Fruit fly (Drosophila melanogaster) whole organism, embryonic: ENCODE results near the gene cue.

ENCODE experiments used
- ATbp ChIP-seq: fragments of 200-800 bp; sonication (Bioruptor generic); optimal IDR thresholded peaks from 2 replicates; lab custom pipeline; 2017; ENCODE audit warnings: missing biosample characterization, mild to moderate bottlenecking, missing genetic modification characterization, missing genetic modification reagents
- Atf3 ChIP-seq: fragments of 200-800 bp; sonication (Bioruptor generic); optimal IDR thresholded peaks from 3 replicates; lab custom pipeline; 2016; ENCODE audit warnings: missing biosample characterization, missing genetic modification characterization
- Bteb2 ChIP-seq: fragments of 200-800 bp; sonication (Bioruptor generic); optimal IDR thresholded peaks from 2 replicates; lab custom pipeline; 2016; ENCODE audit warnings: missing biosample characterization, missing genetic modification characterization
- CG11456 ChIP-seq: fragments of 200-800 bp; sonication (Bioruptor generic); IDR thresholded peaks from 3 replicates; pipeline ENCODE4 v1.3.6; 2022; ENCODE audit warnings: missing biosample characterization, missing genetic modification characterization
- CG13424 ChIP-seq: fragments of 200-800 bp; sonication (Bioruptor generic); optimal IDR thresholded peaks from 2 replicates; lab custom pipeline; 2019; ENCODE audit warnings: missing biosample characterization, mild to moderate bottlenecking, missing genetic modification characterization, moderate library complexity
- CG14860 ChIP-seq: fragments of 200-800 bp; sonication (Bioruptor generic); IDR thresholded peaks from 3 replicates; pipeline ENCODE4 v1.3.6; 2022; ENCODE audit warnings: missing biosample characterization, missing genetic modification characterization; ENCODE audit not compliant: partially characterized antibody
- CG15601 ChIP-seq: fragments of 200-800 bp; sonication (Bioruptor generic); optimal IDR thresholded peaks from 3 replicates; lab custom pipeline; 2019; ENCODE audit warnings: missing biosample characterization, mild to moderate bottlenecking, missing genetic modification characterization, moderate library complexity
- CG17385 ChIP-seq: fragments of 200-800 bp; sonication (Bioruptor generic); optimal IDR thresholded peaks from 3 replicates; lab custom pipeline; 2018; ENCODE audit warnings: missing biosample characterization, mild to moderate bottlenecking, missing genetic modification characterization
- CG17568 ChIP-seq: fragments of 200-800 bp; sonication (Bioruptor generic); optimal IDR thresholded peaks from 2 replicates; lab custom pipeline; 2018; ENCODE audit warnings: missing biosample characterization, mild to moderate bottlenecking, missing genetic modification characterization, moderate library complexity
- CG18619 ChIP-seq: fragments of 200-800 bp; sonication (Bioruptor generic); optimal IDR thresholded peaks from 3 replicates; lab custom pipeline; 2017; ENCODE audit warnings: missing biosample characterization, mild to moderate bottlenecking, missing genetic modification characterization
- CG2199 ChIP-seq: fragments of 200-800 bp; sonication (Bioruptor generic); IDR thresholded peaks from 3 replicates; pipeline ENCODE4 v1.3.6; 2022; ENCODE audit warnings: missing biosample characterization, missing genetic modification characterization
- CG3847 ChIP-seq: fragments of 200-800 bp; sonication (Bioruptor generic); IDR thresholded peaks from 2 replicates; pipeline ENCODE4 v1.3.6; 2022; ENCODE audit warnings: missing biosample characterization, missing genetic modification characterization
- CG4820 ChIP-seq: fragments of 200-800 bp; sonication (Bioruptor generic); optimal IDR thresholded peaks from 3 replicates; lab custom pipeline; 2016; ENCODE audit warnings: missing biosample characterization, missing genetic modification characterization
- CG6683 ChIP-seq: fragments of 200-800 bp; sonication (Bioruptor generic); optimal IDR thresholded peaks from 2 replicates; lab custom pipeline; 2017; ENCODE audit warnings: missing biosample characterization, mild to moderate bottlenecking, missing genetic modification characterization, missing genetic modification reagents
- CG6765 ChIP-seq: fragments of 200-800 bp; sonication (Bioruptor generic); optimal IDR thresholded peaks from 3 replicates; lab custom pipeline; 2017; ENCODE audit warnings: missing biosample characterization, mild to moderate bottlenecking, missing genetic modification characterization
- CG7357 ChIP-seq: fragments of 200-800 bp; sonication (Bioruptor generic); IDR thresholded peaks from 3 replicates; pipeline ENCODE4 v1.3.6; 2022; ENCODE audit warnings: missing biosample characterization, missing genetic modification characterization
- CG7745 ChIP-seq: fragments of 200-800 bp; sonication (Bioruptor generic); optimal IDR thresholded peaks from 2 replicates; lab custom pipeline; 2018; ENCODE audit warnings: missing biosample characterization, mild to moderate bottlenecking, missing genetic modification characterization, moderate library complexity
- Dll ChIP-seq: fragments of 200-800 bp; sonication (Bioruptor generic); IDR thresholded peaks from 4 replicates; pipeline ENCODE4 v1.3.6; 2022; ENCODE audit warnings: missing biosample characterization, missing genetic modification characterization; ENCODE audit not compliant: partially characterized antibody
- GATAe ChIP-seq: fragments of 200-800 bp; sonication (Bioruptor generic); conservative IDR thresholded peaks from 2 replicates; pipeline ENCODE4 v1.3.6; 2022; ENCODE audit warnings: missing biosample characterization, missing genetic modification characterization
- HLH4C ChIP-seq: fragments of 200-800 bp; sonication (Bioruptor generic); IDR thresholded peaks from 3 replicates; pipeline ENCODE4 v1.3.6; 2022; ENCODE audit warnings: missing biosample characterization, missing genetic modification characterization; ENCODE audit not compliant: partially characterized antibody
- HLHmδ ChIP-seq: fragments of 200-800 bp; sonication (Bioruptor generic); optimal IDR thresholded peaks from 2 replicates; lab custom pipeline; 2018; ENCODE audit warnings: missing biosample characterization, mild to moderate bottlenecking, missing genetic modification characterization, moderate library complexity
- Hey ChIP-seq: fragments of 200-800 bp; sonication (Bioruptor generic); optimal IDR thresholded peaks from 3 replicates; lab custom pipeline; 2018; ENCODE audit warnings: missing biosample characterization, mild to moderate bottlenecking, missing genetic modification characterization
- Kr ChIP-seq: fragments of 200-800 bp; sonication (Bioruptor generic); optimal IDR thresholded peaks from 2 replicates; lab custom pipeline; 2017; ENCODE audit warnings: missing biosample characterization, mild to moderate bottlenecking, missing genetic modification characterization
- Lhr ChIP-seq: fragments of 200-800 bp; sonication (Bioruptor generic); optimal IDR thresholded peaks from 3 replicates; lab custom pipeline; 2017; ENCODE audit warnings: mild to moderate bottlenecking, missing biosample characterization, missing genetic modification reagents, missing genetic modification characterization
- MESR4 ChIP-seq: fragments of 200-800 bp; sonication (Bioruptor generic); optimal IDR thresholded peaks from 2 replicates; lab custom pipeline; 2018; ENCODE audit warnings: missing biosample characterization, mild to moderate bottlenecking, missing genetic modification characterization, moderate library complexity
- MTF-1 ChIP-seq: fragments of 200-800 bp; sonication (Bioruptor generic); optimal IDR thresholded peaks from 2 replicates; lab custom pipeline; 2018; ENCODE audit warnings: missing biosample characterization, mild to moderate bottlenecking, missing genetic modification characterization, borderline replicate concordance
- Oli ChIP-seq: fragments of 200-800 bp; sonication (Bioruptor generic); optimal IDR thresholded peaks from 2 replicates; lab custom pipeline; 2018; ENCODE audit warnings: missing biosample characterization, mild to moderate bottlenecking, missing genetic modification characterization, moderate library complexity
- Optix ChIP-seq: fragments of 200-800 bp; sonication (Bioruptor generic); IDR thresholded peaks from 3 replicates; pipeline ENCODE4 v1.3.6; 2022; ENCODE audit warnings: missing biosample characterization, missing genetic modification characterization
- YL-1 ChIP-seq: fragments of 200-800 bp; sonication (Bioruptor generic); optimal IDR thresholded peaks from 3 replicates; lab custom pipeline; 2017; ENCODE audit warnings: missing biosample characterization, mild to moderate bottlenecking, missing genetic modification characterization
- ara ChIP-seq: fragments of 200-800 bp; sonication (Bioruptor generic); IDR thresholded peaks from 2 replicates; pipeline ENCODE4 v1.3.6; 2022; ENCODE audit warnings: missing biosample characterization, missing genetic modification characterization
- bab2 ChIP-seq: fragments of 200-800 bp; sonication (Bioruptor generic); optimal IDR thresholded peaks from 2 replicates; lab custom pipeline; 2016; ENCODE audit warnings: missing biosample characterization, missing genetic modification characterization
- btn ChIP-seq: fragments of 200-800 bp; sonication (Bioruptor generic); optimal IDR thresholded peaks from 2 replicates; lab custom pipeline; 2016; ENCODE audit warnings: missing biosample characterization, missing genetic modification characterization
- cad ChIP-seq: fragments of >200 bp; optimal IDR thresholded peaks from 2 replicates; lab custom pipeline; 2017; ENCODE audit warnings: missing biosample characterization, missing genetic modification characterization
- en ChIP-seq: fragments of 200-800 bp; sonication (Bioruptor generic); optimal IDR thresholded peaks from 2 replicates; lab custom pipeline; 2016; ENCODE audit warnings: missing biosample characterization, missing genetic modification characterization
- gcm2 ChIP-seq: fragments of 200-800 bp; sonication (Bioruptor generic); optimal IDR thresholded peaks from 2 replicates; lab custom pipeline; 2016; ENCODE audit warnings: missing biosample characterization, missing genetic modification characterization
- gfzf ChIP-seq: fragments of 200-800 bp; sonication (Bioruptor generic); optimal IDR thresholded peaks from 2 replicates; lab custom pipeline; 2016; ENCODE audit warnings: missing biosample characterization, mild to moderate bottlenecking, missing genetic modification characterization, moderate library complexity
- gt ChIP-seq: fragments of 200-800 bp; sonication (Bioruptor generic); IDR thresholded peaks from 2 replicates; pipeline ENCODE4 v1.3.6; 2022; ENCODE audit warnings: missing biosample characterization, missing genetic modification characterization
- hbn ChIP-seq: fragments of 200-800 bp; sonication (Bioruptor generic); IDR thresholded peaks from 2 replicates; pipeline ENCODE4 v1.3.6; 2022; ENCODE audit warnings: missing biosample characterization, missing genetic modification characterization; ENCODE audit not compliant: partially characterized antibody
- klu ChIP-seq: fragments of 200-800 bp; sonication (Bioruptor generic); IDR thresholded peaks from 2 replicates; pipeline ENCODE4 v1.3.6; 2022; ENCODE audit warnings: missing biosample characterization, missing genetic modification characterization
- kni ChIP-seq: fragments of 200-800 bp; sonication (Bioruptor generic); optimal IDR thresholded peaks from 3 replicates; lab custom pipeline; 2017; ENCODE audit warnings: mild to moderate bottlenecking, missing biosample characterization, missing genetic modification reagents, missing genetic modification characterization
- lola ChIP-seq, 3 experiments: fragments of >200 bp in 2 of 3; fragments of 200-800 bp in 1 of 3; sonication (Bioruptor generic) in 1 of 3; optimal IDR thresholded peaks; 2 replicates each; lab custom pipeline; 2017 to 2019; ENCODE audit warnings: missing biosample characterization in 3 of 3, missing genetic modification characterization in 3 of 3, mild to moderate bottlenecking in 1 of 3, moderate library complexity in 1 of 3
- nerfin-1 ChIP-seq: fragments of 200-800 bp; sonication (Bioruptor generic); optimal IDR thresholded peaks from 3 replicates; lab custom pipeline; 2019; ENCODE audit warnings: missing biosample characterization, mild to moderate bottlenecking, missing genetic modification characterization, moderate library complexity
- sens ChIP-seq: fragments of 200-800 bp; sonication (Bioruptor generic); peaks from one replicate; lab custom pipeline; 2016; ENCODE audit warnings: missing biosample characterization, missing genetic modification characterization
- seq ChIP-seq: fragments of 200-800 bp; sonication (Bioruptor generic); IDR thresholded peaks from 2 replicates; pipeline ENCODE4 v1.3.6; 2022; ENCODE audit warnings: missing biosample characterization, missing genetic modification characterization
- slbo ChIP-seq: fragments of 200-800 bp; sonication (Bioruptor generic); IDR thresholded peaks from 2 replicates; pipeline ENCODE4 v1.3.6; 2022; ENCODE audit warnings: missing biosample characterization, missing genetic modification characterization
- sr ChIP-seq: fragments of 200-800 bp; sonication (Bioruptor generic); IDR thresholded peaks from 3 replicates; pipeline ENCODE4 v1.3.6; 2022; ENCODE audit warnings: missing biosample characterization, missing genetic modification characterization
- tap ChIP-seq: fragments of 200-800 bp; optimal IDR thresholded peaks from 3 replicates; lab custom pipeline; 2019; ENCODE audit warnings: missing biosample characterization, mild to moderate bottlenecking, missing genetic modification characterization, moderate library complexity
- twi ChIP-seq: fragments of 200-800 bp; optimal IDR thresholded peaks from 2 replicates; lab custom pipeline; 2019; ENCODE audit warnings: missing biosample characterization, mild to moderate bottlenecking, missing genetic modification characterization, moderate library complexity
- vfl ChIP-seq: fragments of 200-800 bp; sonication (Bioruptor generic); optimal IDR thresholded peaks from 2 replicates; lab custom pipeline; 2016; ENCODE audit warnings: missing biosample characterization, missing genetic modification characterization

Gene cue

dm6 chr3L:1546349-1547116, 29.5 kb upstream of the cue start (continued):
- TF ChIP-seq en (no peak), MESR4 (GFP tag; lab: Kevin White, UChicago) (peak; percentile 15), klu (GFP tag; lab: Robert Waterston, UW) (no peak), btn (GFP tag; lab: Kevin White, UChicago) (no peak), CG11456 (no peak), CG17568 (GFP tag; lab: Kevin White, UChicago) (peak; percentile 17), CG2199 (no peak), CG17385 (GFP tag; lab: Kevin White, UChicago) (no peak), sr (GFP tag; lab: Robert Waterston, UW) (peak; percentile 93), ara (GFP tag; lab: Robert Waterston, UW) (peak; percentile 36; the same call in 1 of the 2 replicates), Bteb2 (GFP tag; lab: Kevin White, UChicago) (no peak), lola (GFP tag; optimal IDR thresholded peaks at IDR 0.05; lab: Kevin White, UChicago) (no peak), ATbp (GFP tag; lab: Kevin White, UChicago) (no peak), nerfin-1 (tag; lab: Kevin White, UChicago) (no peak), Dll (GFP tag; lab: Robert Waterston, UW) (peak; percentile 24; the same call in 1 of the 4 replicates), CG6765 (peak; percentile 39), HLHmδ (GFP tag; lab: Kevin White, UChicago) (no peak), CG3847 (GFP tag; lab: Robert Waterston, UW) (no peak), CG18619 (no peak), vfl (GFP tag; lab: Kevin White, UChicago) (no peak), Oli (no peak), CG13424 (tag; lab: Kevin White, UChicago) (peak; percentile 27), CG7357 (GFP tag; lab: Robert Waterston, UW) (no peak), slbo (GFP tag; lab: Robert Waterston, UW) (no peak), kni (GFP tag; lab: Kevin White, UChicago) (peak; percentile 99), seq (GFP tag; lab: Robert Waterston, UW) (peak; percentile 21; the same call in 1 of the 2 replicates), HLH4C (GFP tag; lab: Robert Waterston, UW) (no peak), Lhr (GFP tag; lab: Kevin White, UChicago) (no peak), gt (GFP tag; lab: Robert Waterston, UW) (no peak), gfzf (GFP tag; lab: Kevin White, UChicago) (no peak), Optix (GFP tag; lab: Robert Waterston, UW) (no peak), bab2 (no peak), CG4820 (GFP tag; lab: Kevin White, UChicago) (no peak), gcm2 (GFP tag; lab: Kevin White, UChicago) (no peak), Kr (GFP tag; lab: Kevin White, UChicago) (no peak), CG7745 (tag; lab: Kevin White, UChicago) (no peak), GATAe (GFP tag; lab: Robert Waterston, UW) (no peak; the same call in 1 of the 2 replicates), twi (tag; lab: Kevin White, UChicago) (no peak), CG6683 (GFP tag; lab: Kevin White, UChicago) (no peak), MTF-1 (GFP tag; lab: Kevin White, UChicago) (peak; percentile 7), CG15601 (no peak), CG14860 (GFP tag; lab: Robert Waterston, UW) (no peak), Hey (tag; lab: Kevin White, UChicago) (no peak), hbn (GFP tag; lab: Robert Waterston, UW) (no peak), tap (tag; lab: Kevin White, UChicago) (no peak), cad (GFP tag; lab: Kevin White, UChicago) (no peak), sens (GFP tag; lab: Kevin White, UChicago) (peak; percentile 82), YL-1 (peak; percentile 35), Atf3 (GFP tag; lab: Kevin White, UChicago) (no peak)
